Fruit fly (Drosophila melanogaster) whole organism, embryonic: ENCODE measurements around the gene CG13801.
A peak's percentile ranks its signal among the peaks of the same experiment; 100 is the strongest.

Source experiments
- CG10654 ChIP-seq: fragments of 200-800 bp; sonication (Bioruptor generic); optimal IDR thresholded peaks from 2 replicates; lab custom pipeline; 2016; ENCODE audit warnings: missing biosample characterization, missing genetic modification characterization
- CG11696 ChIP-seq: fragments of 200-800 bp; sonication (Bioruptor generic); IDR thresholded peaks from 2 replicates; pipeline ENCODE4 v1.3.6; 2022; ENCODE audit warnings: missing biosample characterization, missing genetic modification characterization
- CG12104 ChIP-seq: fragments of 200-800 bp; sonication (Bioruptor generic); optimal IDR thresholded peaks from 3 replicates; lab custom pipeline; 2016; ENCODE audit warnings: missing biosample characterization, missing genetic modification characterization
- CG12155 ChIP-seq: fragments of 200-800 bp; sonication (Bioruptor generic); optimal IDR thresholded peaks from 3 replicates; lab custom pipeline; 2016; ENCODE audit warnings: missing biosample characterization, missing genetic modification characterization
- CG12769 ChIP-seq: fragments of 200-800 bp; sonication (Bioruptor generic); optimal IDR thresholded peaks from 2 replicates; lab custom pipeline; 2019; ENCODE audit warnings: missing biosample characterization, mild to moderate bottlenecking, missing genetic modification characterization, moderate library complexity
- CG13296 ChIP-seq: fragments of 200-800 bp; sonication (Bioruptor generic); optimal IDR thresholded peaks from 3 replicates; lab custom pipeline; 2018; ENCODE audit warnings: missing biosample characterization, mild to moderate bottlenecking, missing genetic modification characterization
- CG1647 ChIP-seq: fragments of 200-800 bp; sonication (Bioruptor generic); optimal IDR thresholded peaks from 3 replicates; lab custom pipeline; 2016; ENCODE audit warnings: missing biosample characterization, missing genetic modification characterization
- CG17829 ChIP-seq: fragments of 200-800 bp; optimal IDR thresholded peaks from 2 replicates; lab custom pipeline; 2019; ENCODE audit warnings: missing biosample characterization, mild to moderate bottlenecking, missing genetic modification characterization, moderate library complexity
- CG17912 ChIP-seq: fragments of 200-800 bp; sonication (Bioruptor generic); optimal IDR thresholded peaks from 2 replicates; lab custom pipeline; 2018; ENCODE audit warnings: missing biosample characterization, mild to moderate bottlenecking, missing genetic modification characterization
- CG32772 ChIP-seq: fragments of 200-800 bp; sonication (Bioruptor generic); IDR thresholded peaks from 2 replicates; pipeline ENCODE4 v1.3.6; 2022; ENCODE audit warnings: missing biosample characterization, missing genetic modification characterization
- CG5245 ChIP-seq: fragments of 200-800 bp; sonication (Bioruptor generic); optimal IDR thresholded peaks from 3 replicates; lab custom pipeline; 2016; ENCODE audit warnings: missing biosample characterization, missing genetic modification characterization
- CG7357 ChIP-seq: fragments of 200-800 bp; sonication (Bioruptor generic); IDR thresholded peaks from 3 replicates; pipeline ENCODE4 v1.3.6; 2022; ENCODE audit warnings: missing biosample characterization, missing genetic modification characterization
- CG7963 ChIP-seq: fragments of 200-800 bp; sonication (Bioruptor generic); IDR thresholded peaks from 3 replicates; pipeline ENCODE4 v1.3.6; 2022; ENCODE audit warnings: missing biosample characterization, missing genetic modification characterization; ENCODE audit not compliant: partially characterized antibody
- CG7987 ChIP-seq: fragments of 200-800 bp; sonication (Bioruptor generic); optimal IDR thresholded peaks from 2 replicates; lab custom pipeline; 2018; ENCODE audit warnings: missing biosample characterization, mild to moderate bottlenecking, missing genetic modification characterization, moderate library complexity
- D19A ChIP-seq: fragments of 200-800 bp; optimal IDR thresholded peaks from 3 replicates; lab custom pipeline; 2019; ENCODE audit warnings: missing biosample characterization, mild to moderate bottlenecking, missing genetic modification characterization, moderate library complexity
- Dbx ChIP-seq: fragments of 200-800 bp; sonication (Bioruptor generic); IDR thresholded peaks from 3 replicates; pipeline ENCODE4 v1.3.6; 2022; ENCODE audit warnings: missing biosample characterization, missing genetic modification characterization
- Deaf1 ChIP-seq: fragments of 200-800 bp; optimal IDR thresholded peaks from 3 replicates; lab custom pipeline; 2019; ENCODE audit warnings: missing biosample characterization, mild to moderate bottlenecking, missing genetic modification characterization, moderate library complexity
- ERR ChIP-seq: fragments of 200-800 bp; sonication (Bioruptor generic); optimal IDR thresholded peaks from 2 replicates; lab custom pipeline; 2016; ENCODE audit warnings: missing biosample characterization, missing genetic modification characterization
- Fer3 ChIP-seq: fragments of 200-800 bp; sonication (Bioruptor generic); optimal IDR thresholded peaks from 2 replicates; lab custom pipeline; 2018; ENCODE audit warnings: missing biosample characterization, mild to moderate bottlenecking, missing genetic modification characterization, moderate library complexity
- Jarid2 ChIP-seq: fragments of 200-800 bp; sonication (Bioruptor generic); optimal IDR thresholded peaks from 3 replicates; lab custom pipeline; 2017; ENCODE audit warnings: mild to moderate bottlenecking, missing biosample characterization, missing genetic modification reagents, missing genetic modification characterization
- Scr ChIP-seq: fragments of 200-800 bp; sonication (Bioruptor generic); IDR thresholded peaks from 2 replicates; pipeline ENCODE4 v1.3.6; 2022; ENCODE audit warnings: missing biosample characterization, missing genetic modification characterization; ENCODE audit not compliant: partially characterized antibody
- Vsx1 ChIP-seq: fragments of 200-800 bp; sonication (Bioruptor generic); optimal IDR thresholded peaks from 2 replicates; lab custom pipeline; 2017; ENCODE audit warnings: missing biosample characterization, mild to moderate bottlenecking, missing genetic modification characterization, missing genetic modification reagents
- YL-1 ChIP-seq: fragments of 200-800 bp; sonication (Bioruptor generic); optimal IDR thresholded peaks from 3 replicates; lab custom pipeline; 2017; ENCODE audit warnings: missing biosample characterization, mild to moderate bottlenecking, missing genetic modification characterization
- amos ChIP-seq: fragments of 200-800 bp; sonication (Bioruptor generic); IDR thresholded peaks from 2 replicates; pipeline ENCODE4 v1.3.6; 2022; ENCODE audit warnings: missing biosample characterization, missing genetic modification characterization; ENCODE audit not compliant: partially characterized antibody
- btn ChIP-seq: fragments of 200-800 bp; sonication (Bioruptor generic); optimal IDR thresholded peaks from 2 replicates; lab custom pipeline; 2016; ENCODE audit warnings: missing biosample characterization, missing genetic modification characterization
- cato ChIP-seq: fragments of 200-800 bp; sonication (Bioruptor generic); optimal IDR thresholded peaks from 2 replicates; lab custom pipeline; 2016; ENCODE audit warnings: missing biosample characterization, missing genetic modification characterization, borderline replicate concordance
- ci ChIP-seq: fragments of 200-800 bp; sonication (Bioruptor generic); IDR thresholded peaks from 3 replicates; pipeline ENCODE4 v1.3.6; 2022; ENCODE audit warnings: missing biosample characterization, missing genetic modification characterization
- crp ChIP-seq, 2 experiments: fragments of 200-800 bp; sonication (Bioruptor generic); optimal IDR thresholded peaks; 2 replicates in 1 of 2; 3 replicates in 1 of 2; lab custom pipeline; 2017; ENCODE audit warnings: missing biosample characterization in 2 of 2, missing genetic modification characterization in 2 of 2, mild to moderate bottlenecking in 1 of 2, moderate library complexity in 1 of 2
- disco-r ChIP-seq: fragments of 200-800 bp; sonication (Bioruptor generic); optimal IDR thresholded peaks from 2 replicates; lab custom pipeline; 2016; ENCODE audit warnings: missing biosample characterization, missing genetic modification characterization
- eve ChIP-seq, 2 experiments: fragments of >200 bp; optimal IDR thresholded peaks; 2 replicates each; lab custom pipeline; 2017; ENCODE audit warnings: missing biosample characterization in 2 of 2, missing genetic modification characterization in 2 of 2
- gcm ChIP-seq: fragments of 200-800 bp; sonication (Bioruptor generic); optimal IDR thresholded peaks from 2 replicates; lab custom pipeline; 2019; ENCODE audit warnings: missing biosample characterization, mild to moderate bottlenecking, missing genetic modification characterization, moderate library complexity
- gsb ChIP-seq: fragments of 200-800 bp; sonication (Bioruptor generic); IDR thresholded peaks from 2 replicates; pipeline ENCODE4 v1.3.6; 2022; ENCODE audit warnings: missing biosample characterization, missing genetic modification characterization
- gsb-n ChIP-seq: fragments of 200-800 bp; sonication (Bioruptor generic); optimal IDR thresholded peaks from 3 replicates; lab custom pipeline; 2018; ENCODE audit warnings: missing biosample characterization, mild to moderate bottlenecking, missing genetic modification characterization
- kay ChIP-seq: fragments of 200-800 bp; sonication (Bioruptor generic); optimal IDR thresholded peaks from 2 replicates; lab custom pipeline; 2016; ENCODE audit warnings: missing biosample characterization, missing genetic modification characterization
- lola ChIP-seq, 3 experiments: fragments of >200 bp in 2 of 3; fragments of 200-800 bp in 1 of 3; sonication (Bioruptor generic) in 1 of 3; optimal IDR thresholded peaks; 2 replicates each; lab custom pipeline; 2017 to 2019; ENCODE audit warnings: missing biosample characterization in 3 of 3, missing genetic modification characterization in 3 of 3, mild to moderate bottlenecking in 1 of 3, moderate library complexity in 1 of 3
- otp ChIP-seq: fragments of 200-800 bp; sonication (Bioruptor generic); IDR thresholded peaks from 3 replicates; pipeline ENCODE4, ENCODE4 v1.3.6; 2022; ENCODE audit warnings: missing biosample characterization, missing genetic modification characterization
- pb ChIP-seq: fragments of 200-800 bp; sonication (Bioruptor generic); optimal IDR thresholded peaks from 3 replicates; lab custom pipeline; 2016; ENCODE audit warnings: missing biosample characterization, missing genetic modification characterization
- pfk ChIP-seq: fragments of 200-800 bp; sonication (Bioruptor generic); optimal IDR thresholded peaks from 2 replicates; lab custom pipeline; 2018; ENCODE audit warnings: missing biosample characterization, mild to moderate bottlenecking, missing genetic modification characterization, moderate library complexity
- pho ChIP-seq: fragments of 200-800 bp; sonication (Bioruptor generic); optimal IDR thresholded peaks from 2 replicates; lab custom pipeline; 2016; ENCODE audit warnings: missing biosample characterization, missing genetic modification characterization
- prd ChIP-seq, 3 experiments: fragments of >200 bp in 2 of 3; fragments of 200-800 bp in 1 of 3; sonication (Bioruptor generic) in 1 of 3; optimal IDR thresholded peaks in 2 of 3; IDR thresholded peaks in 1 of 3; 2 replicates in 2 of 3; 3 replicates in 1 of 3; pipeline versions ENCODE4 v1.3.6 to Lab custom; 2017 to 2022; ENCODE audit warnings: missing biosample characterization in 1 of 3, missing genetic modification characterization in 1 of 3
- sqz ChIP-seq: fragments of 200-800 bp; sonication (Bioruptor generic); optimal IDR thresholded peaks from 3 replicates; lab custom pipeline; 2018; ENCODE audit warnings: missing biosample characterization, mild to moderate bottlenecking, missing genetic modification characterization
- vvl ChIP-seq: fragments of 200-800 bp; sonication (Bioruptor generic); IDR thresholded peaks from 2 replicates; pipeline ENCODE4 v1.3.6; 2022; ENCODE audit warnings: missing biosample characterization, missing genetic modification characterization
- zen2 ChIP-seq: fragments of 200-800 bp; sonication (Bioruptor generic); IDR thresholded peaks from 3 replicates; pipeline ENCODE4 v1.3.6; 2022; ENCODE audit warnings: missing biosample characterization, missing genetic modification characterization; ENCODE audit not compliant: partially characterized antibody
- zf30C ChIP-seq: fragments of 200-800 bp; sonication (Bioruptor generic); optimal IDR thresholded peaks from 3 replicates; lab custom pipeline; 2018; ENCODE audit warnings: missing biosample characterization, mild to moderate bottlenecking, missing genetic modification characterization

CG13801 gene

DNA sequence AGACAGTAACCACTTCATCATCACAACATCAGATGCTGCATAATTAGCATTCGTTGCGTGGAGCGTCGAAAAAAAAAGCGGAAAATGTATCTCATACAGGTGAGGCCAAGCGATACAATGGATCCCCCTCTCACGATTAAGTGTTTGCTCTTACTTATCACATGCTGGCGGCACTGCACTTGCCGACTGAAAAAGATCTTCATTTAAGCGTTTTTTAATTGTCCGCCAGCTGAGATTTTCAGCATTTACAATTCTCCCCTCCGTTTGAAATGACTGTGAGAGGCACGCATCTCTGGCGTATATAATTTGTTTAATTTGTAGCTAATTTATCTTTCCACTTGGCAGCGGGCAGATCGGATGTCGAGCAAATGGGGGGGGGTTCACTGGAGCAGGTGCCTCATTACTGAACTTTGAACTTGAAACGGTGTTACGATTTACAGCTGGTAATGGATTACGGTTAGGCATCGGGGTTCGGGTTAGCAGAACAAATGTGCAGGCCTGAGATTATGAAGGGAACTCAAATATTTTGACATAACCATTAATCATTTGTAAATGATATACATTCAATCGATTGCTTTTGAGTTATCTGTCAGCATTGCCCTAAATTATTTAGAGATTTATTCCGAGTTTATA is 28.4 kb downstream of the CG13801 start, which contains the start of gene Mzt1 (continued):
- TF ChIP-seq otp, result no peak
- TF ChIP-seq prd (optimal IDR thresholded peaks at IDR 0.05; lab: Kevin White, UChicago), result no peak
- TF ChIP-seq prd (GFP tag; IDR thresholded peaks at IDR 0.05; lab: Robert Waterston, UW), result 0 out of 3 replicates have a peak, but pooled peaks have one; percentile 10
- TF ChIP-seq CG1647 (GFP tag; lab: Kevin White, UChicago), result no peak
- peak; percentile 7 for TF ChIP-seq gsb-n (tag; lab: Kevin White, UChicago)
- TF ChIP-seq crp (GFP tag; optimal IDR thresholded peaks at IDR 0.05; lab: Kevin White, UChicago), result no peak
- TF ChIP-seq zf30C, result no peak
- peak; percentile 31 for TF ChIP-seq Vsx1 (GFP tag; lab: Kevin White, UChicago)

DNA sequence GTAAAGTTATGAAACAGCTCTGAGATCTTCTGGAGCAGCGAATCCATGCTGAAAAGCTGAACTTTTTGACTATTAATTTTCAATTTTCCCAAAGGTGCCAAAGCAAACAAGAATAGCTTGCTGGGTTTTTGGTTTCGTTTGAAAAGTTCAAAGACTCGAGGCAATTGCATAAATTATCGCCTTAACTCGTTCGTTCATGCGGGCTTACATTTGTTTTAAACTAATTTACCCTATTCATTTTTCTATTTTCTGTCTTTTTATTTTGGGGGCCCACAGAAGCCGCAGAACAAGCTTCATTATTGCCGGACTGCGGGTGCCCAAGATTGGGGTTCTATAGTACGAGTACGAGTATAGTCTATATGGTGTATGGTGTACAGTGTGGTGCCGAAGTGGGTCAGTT is 30.5 kb downstream of the CG13801 start, which contains the start of the genes CG32298 and CG32299:
TSS of gene CG32298 (minus strand) at position 101 of the 400 bp plus-strand sequence.
TSS of gene CG32299 (minus strand) at position 101 of the 400 bp plus-strand sequence.
- TF ChIP-seq amos (GFP tag; lab: Robert Waterston, UW), result no peak
- TF ChIP-seq gcm (GFP tag; lab: Kevin White, UChicago), result peak; percentile 78
- TF ChIP-seq cato, result no peak
- no peak for TF ChIP-seq CG32772
- TF ChIP-seq CG11696 (GFP tag; lab: Robert Waterston, UW), result no peak
- no peak for TF ChIP-seq Scr (GFP tag; lab: Robert Waterston, UW)
- TF ChIP-seq, all 482 proteins: peak for 1

DNA sequence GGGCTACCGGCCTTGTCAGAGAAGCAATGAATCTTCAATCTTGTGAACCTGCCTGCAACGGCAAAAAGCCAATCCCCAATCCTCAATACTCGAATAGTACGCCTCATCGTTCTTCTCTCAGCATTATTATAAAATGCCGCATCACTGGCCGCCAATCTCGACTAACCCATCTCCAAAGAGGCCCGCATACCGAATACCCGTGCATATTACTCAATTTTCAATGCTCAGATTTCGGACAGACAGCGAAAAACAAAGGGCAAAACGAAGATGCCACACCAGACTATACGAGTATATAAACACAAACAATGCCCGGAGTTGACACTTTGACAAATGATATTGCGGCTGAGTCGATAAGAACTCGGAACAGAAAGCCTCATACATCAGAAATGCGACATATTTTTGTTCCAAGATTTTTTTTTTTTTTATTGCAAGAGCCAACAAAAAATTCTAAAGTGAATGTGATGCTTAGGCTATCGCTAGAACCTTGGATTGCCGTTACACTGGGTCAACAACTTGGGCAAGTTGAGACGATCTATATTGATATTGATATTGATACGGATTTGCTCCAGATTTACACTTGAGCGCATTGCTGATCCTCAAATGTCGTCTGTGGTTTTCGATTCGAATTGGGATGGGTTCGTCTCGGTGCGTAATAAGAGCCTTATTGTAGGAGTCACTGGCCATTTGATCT is 32.5 kb downstream of the CG13801 start:
- no peak for TF ChIP-seq CG7963 (GFP tag; lab: Robert Waterston, UW)
- no peak for TF ChIP-seq CG7357 (GFP tag; lab: Robert Waterston, UW)
- no peak for TF ChIP-seq pho (GFP tag; lab: Kevin White, UChicago)
- TF ChIP-seq eve (GFP tag; optimal IDR thresholded peaks at IDR 0.05; lab: Kevin White, UChicago), result peak in 1 of 2 experiments; percentile 49
- no peak for TF ChIP-seq gsb (GFP tag; lab: Robert Waterston, UW)
- TF ChIP-seq ERR, result no peak
- no peak for TF ChIP-seq kay (GFP tag; lab: Kevin White, UChicago)
- TF ChIP-seq zen2 (GFP tag; lab: Robert Waterston, UW), result no peak
- TF ChIP-seq Dbx, result no peak
- no peak for TF ChIP-seq CG12155 (GFP tag; lab: Kevin White, UChicago)
- no peak for TF ChIP-seq CG17829
- no peak for TF ChIP-seq CG10654 (GFP tag; lab: Kevin White, UChicago)
- TF ChIP-seq Fer3 (tag; lab: Kevin White, UChicago), result no peak
- no peak for TF ChIP-seq CG12769
- TF ChIP-seq CG7987 (GFP tag; lab: Kevin White, UChicago), result peak; percentile 14
- peak; percentile 40 for TF ChIP-seq CG5245
- TF ChIP-seq btn, result no peak
- no peak for TF ChIP-seq CG12104
- no peak for TF ChIP-seq disco-r
- 0 out of 2 replicates have a peak, but pooled peaks have one; percentile 14 for TF ChIP-seq vvl (GFP tag; lab: Robert Waterston, UW)
- TF ChIP-seq pb, result no peak
- no peak for TF ChIP-seq CG32772
- no peak for TF ChIP-seq lola (GFP tag; optimal IDR thresholded peaks at IDR 0.05; lab: Kevin White, UChicago)
- no peak for TF ChIP-seq Jarid2 (GFP tag; lab: Kevin White, UChicago)
- TF ChIP-seq CG17912 (GFP tag; lab: Kevin White, UChicago), result no peak
- peak; percentile 60 for TF ChIP-seq sqz (GFP tag; lab: Kevin White, UChicago)
- TF ChIP-seq ci (GFP tag; lab: Robert Waterston, UW), result no peak
- no peak for TF ChIP-seq D19A
- TF ChIP-seq CG13296 (GFP tag; lab: Kevin White, UChicago), result no peak
- TF ChIP-seq Deaf1 (tag; lab: Kevin White, UChicago), result no peak
- no peak for TF ChIP-seq YL-1
- no peak for TF ChIP-seq pfk (GFP tag; lab: Kevin White, UChicago)
